Fruit fly (Drosophila melanogaster) whole organism, embryonic: ENCODE results near the gene CG6983.

Experiments
- Atf-2 ChIP-seq: fragments of 200-800 bp; sonication (Bioruptor generic); optimal IDR thresholded peaks from 2 replicates; lab custom pipeline; 2016; ENCODE audit warnings: missing biosample characterization, missing genetic modification characterization
- C15 ChIP-seq: fragments of 200-800 bp; sonication (Bioruptor generic); IDR thresholded peaks from 3 replicates; pipeline ENCODE4 v1.3.6; 2022; ENCODE audit warnings: missing biosample characterization, missing genetic modification characterization
- CG10267 ChIP-seq: fragments of 200-800 bp; sonication (Bioruptor generic); optimal IDR thresholded peaks from 2 replicates; lab custom pipeline; 2018; ENCODE audit warnings: missing biosample characterization, mild to moderate bottlenecking, missing genetic modification characterization, moderate library complexity
- CG10274 ChIP-seq: fragments of 200-800 bp; sonication (Bioruptor generic); optimal IDR thresholded peaks from 3 replicates; lab custom pipeline; 2017; ENCODE audit warnings: missing biosample characterization, mild to moderate bottlenecking, missing genetic modification characterization
- CG12071 ChIP-seq: fragments of 200-800 bp; sonication (Bioruptor generic); optimal IDR thresholded peaks from 3 replicates; lab custom pipeline; 2018; ENCODE audit warnings: missing biosample characterization, mild to moderate bottlenecking, missing genetic modification characterization
- CG12104 ChIP-seq: fragments of 200-800 bp; sonication (Bioruptor generic); optimal IDR thresholded peaks from 3 replicates; lab custom pipeline; 2016; ENCODE audit warnings: missing biosample characterization, missing genetic modification characterization
- CG1603 ChIP-seq: fragments of 200-800 bp; sonication (Bioruptor generic); optimal IDR thresholded peaks from 2 replicates; lab custom pipeline; 2019; ENCODE audit warnings: missing biosample characterization, mild to moderate bottlenecking, missing genetic modification characterization, moderate library complexity
- CG17359 ChIP-seq: fragments of 200-800 bp; sonication (Bioruptor generic); optimal IDR thresholded peaks from 3 replicates; lab custom pipeline; 2018; ENCODE audit warnings: missing biosample characterization, mild to moderate bottlenecking, missing genetic modification characterization, moderate library complexity
- CG17385 ChIP-seq: fragments of 200-800 bp; sonication (Bioruptor generic); optimal IDR thresholded peaks from 3 replicates; lab custom pipeline; 2018; ENCODE audit warnings: missing biosample characterization, mild to moderate bottlenecking, missing genetic modification characterization
- CG17802 ChIP-seq: fragments of 200-800 bp; sonication (Bioruptor generic); optimal IDR thresholded peaks from 2 replicates; lab custom pipeline; 2018; ENCODE audit warnings: missing biosample characterization, mild to moderate bottlenecking, missing genetic modification characterization, moderate library complexity
- CG2120 ChIP-seq: fragments of 200-800 bp; sonication (Bioruptor generic); optimal IDR thresholded peaks from 3 replicates; lab custom pipeline; 2016; ENCODE audit warnings: missing biosample characterization, missing genetic modification characterization
- CG31441 ChIP-seq: fragments of 200-800 bp; sonication (Bioruptor generic); IDR thresholded peaks from 2 replicates; pipeline ENCODE4 v1.3.6; 2022; ENCODE audit warnings: missing biosample characterization, missing genetic modification characterization
- CG33213 ChIP-seq: fragments of 200-800 bp; sonication (Bioruptor generic); optimal IDR thresholded peaks from 3 replicates; lab custom pipeline; 2016; ENCODE audit warnings: missing biosample characterization, missing genetic modification characterization
- CG4424 ChIP-seq: fragments of 200-800 bp; sonication (Bioruptor generic); optimal IDR thresholded peaks from 3 replicates; lab custom pipeline; 2016; ENCODE audit warnings: missing biosample characterization, missing genetic modification characterization
- CG6813 ChIP-seq: fragments of 200-800 bp; sonication (Bioruptor generic); optimal IDR thresholded peaks from 2 replicates; lab custom pipeline; 2017; ENCODE audit warnings: missing biosample characterization, missing genetic modification characterization, mild to moderate bottlenecking, moderate library complexity, missing genetic modification reagents
- CG7745 ChIP-seq: fragments of 200-800 bp; sonication (Bioruptor generic); optimal IDR thresholded peaks from 2 replicates; lab custom pipeline; 2018; ENCODE audit warnings: missing biosample characterization, mild to moderate bottlenecking, missing genetic modification characterization, moderate library complexity
- CG9437 ChIP-seq: fragments of 200-800 bp; sonication (Bioruptor generic); optimal IDR thresholded peaks from 2 replicates; lab custom pipeline; 2018; ENCODE audit warnings: missing biosample characterization, mild to moderate bottlenecking, missing genetic modification characterization
- Dip3 ChIP-seq: fragments of 200-800 bp; sonication (Bioruptor generic); optimal IDR thresholded peaks from 3 replicates; lab custom pipeline; 2016; ENCODE audit warnings: missing biosample characterization, missing genetic modification characterization
- GATAe ChIP-seq: fragments of 200-800 bp; sonication (Bioruptor generic); conservative IDR thresholded peaks from 2 replicates; pipeline ENCODE4 v1.3.6; 2022; ENCODE audit warnings: missing biosample characterization, missing genetic modification characterization
- H15 ChIP-seq: fragments of 200-800 bp; sonication (Bioruptor generic); IDR thresholded peaks from 3 replicates; pipeline ENCODE4 v1.3.6; 2022; ENCODE audit warnings: missing biosample characterization, missing genetic modification characterization
- Hand ChIP-seq: fragments of 200-800 bp; sonication (Bioruptor generic); optimal IDR thresholded peaks from 2 replicates; lab custom pipeline; 2017; ENCODE audit warnings: mild to moderate bottlenecking, missing biosample characterization, missing genetic modification reagents, missing genetic modification characterization
- MBD-R2 ChIP-seq: fragments of 200-800 bp; sonication (Bioruptor generic); IDR thresholded peaks from 2 replicates; pipeline ENCODE4 v1.3.6; 2022; ENCODE audit warnings: missing biosample characterization, missing genetic modification characterization
- Mad ChIP-seq: fragments of 200-800 bp; sonication (Bioruptor generic); optimal IDR thresholded peaks from 2 replicates; lab custom pipeline; 2016; ENCODE audit warnings: missing biosample characterization, missing genetic modification characterization
- Six4 ChIP-seq: fragments of 200-800 bp; sonication (Bioruptor generic); optimal IDR thresholded peaks from 2 replicates; lab custom pipeline; 2016; ENCODE audit warnings: missing biosample characterization, missing genetic modification characterization
- Ssrp ChIP-seq: fragments of 200-800 bp; sonication (Bioruptor generic); optimal IDR thresholded peaks from 2 replicates; lab custom pipeline; 2018; ENCODE audit warnings: missing biosample characterization, mild to moderate bottlenecking, missing genetic modification characterization, moderate library complexity
- Xrp1 ChIP-seq: fragments of 200-800 bp; sonication (Bioruptor generic); IDR thresholded peaks from 2 replicates; pipeline ENCODE4 v1.3.6; 2022; ENCODE audit warnings: missing biosample characterization, missing genetic modification characterization
- abd-A ChIP-seq: fragments of 200-800 bp; sonication (Bioruptor generic); optimal IDR thresholded peaks from 3 replicates; lab custom pipeline; 2019; ENCODE audit warnings: missing biosample characterization, mild to moderate bottlenecking, missing genetic modification characterization, moderate library complexity
- aop ChIP-seq: fragments of 200-800 bp; sonication (Bioruptor generic); IDR thresholded peaks from 2 replicates; pipeline ENCODE4 v1.3.6; 2022; ENCODE audit warnings: missing biosample characterization, missing genetic modification characterization
- ash1 ChIP-seq: fragments of 200-800 bp; sonication (Bioruptor generic); optimal IDR thresholded peaks from 2 replicates; lab custom pipeline; 2018; ENCODE audit warnings: missing biosample characterization, mild to moderate bottlenecking, missing genetic modification characterization
- bcd ChIP-seq: fragments of 200-800 bp; sonication (Bioruptor generic); optimal IDR thresholded peaks from 2 replicates; lab custom pipeline; 2017; ENCODE audit warnings: missing biosample characterization, mild to moderate bottlenecking, missing genetic modification characterization
- cato ChIP-seq: fragments of 200-800 bp; sonication (Bioruptor generic); optimal IDR thresholded peaks from 2 replicates; lab custom pipeline; 2016; ENCODE audit warnings: missing biosample characterization, missing genetic modification characterization, borderline replicate concordance
- corto ChIP-seq: fragments of 200-800 bp; sonication (Bioruptor generic); optimal IDR thresholded peaks from 2 replicates; lab custom pipeline; 2016; ENCODE audit warnings: missing biosample characterization, mild to moderate bottlenecking, missing genetic modification characterization, moderate library complexity
- dysf ChIP-seq: fragments of 200-800 bp; sonication (Bioruptor generic); IDR thresholded peaks from 3 replicates; pipeline ENCODE4 v1.3.6; 2022; ENCODE audit warnings: missing biosample characterization, missing genetic modification characterization
- fd64A ChIP-seq: fragments of 200-800 bp; sonication (Bioruptor generic); optimal IDR thresholded peaks from 3 replicates; lab custom pipeline; 2018; ENCODE audit warnings: missing biosample characterization, mild to moderate bottlenecking, missing genetic modification characterization
- grn ChIP-seq: fragments of 200-800 bp; sonication (Bioruptor generic); optimal IDR thresholded peaks from 3 replicates; lab custom pipeline; 2017; ENCODE audit warnings: missing biosample characterization, missing genetic modification characterization
- gt ChIP-seq: fragments of 200-800 bp; sonication (Bioruptor generic); IDR thresholded peaks from 2 replicates; pipeline ENCODE4 v1.3.6; 2022; ENCODE audit warnings: missing biosample characterization, missing genetic modification characterization
- hb ChIP-seq: fragments of 200-800 bp; sonication (Bioruptor generic); IDR thresholded peaks from 3 replicates; pipeline ENCODE4 v1.3.6; 2022; ENCODE audit warnings: missing biosample characterization, missing genetic modification characterization; ENCODE audit not compliant: partially characterized antibody
- knrl ChIP-seq: fragments of 200-800 bp; sonication (Bioruptor generic); IDR thresholded peaks from 3 replicates; pipeline ENCODE4 v1.3.6; 2022; ENCODE audit warnings: missing biosample characterization, missing genetic modification characterization; ENCODE audit not compliant: partially characterized antibody
- nerfin-2 ChIP-seq: fragments of 200-800 bp; sonication (Bioruptor generic); IDR thresholded peaks from 2 replicates; pipeline ENCODE4 v1.3.6; 2022; ENCODE audit warnings: missing biosample characterization, missing genetic modification characterization; ENCODE audit not compliant: partially characterized antibody
- oc ChIP-seq: fragments of 200-800 bp; sonication (Bioruptor generic); optimal IDR thresholded peaks from 2 replicates; lab custom pipeline; 2018; ENCODE audit warnings: missing biosample characterization, mild to moderate bottlenecking, missing genetic modification characterization, moderate library complexity
- pros ChIP-seq: fragments of 200-800 bp; sonication (Bioruptor generic); optimal IDR thresholded peaks from 3 replicates; lab custom pipeline; 2019; ENCODE audit warnings: missing biosample characterization, mild to moderate bottlenecking, missing genetic modification characterization, moderate library complexity
- salm ChIP-seq: fragments of 200-800 bp; sonication (Bioruptor generic); optimal IDR thresholded peaks from 2 replicates; lab custom pipeline; 2018; ENCODE audit warnings: missing biosample characterization, mild to moderate bottlenecking, missing genetic modification characterization
- sens-2 ChIP-seq: fragments of 200-800 bp; sonication (Bioruptor generic); IDR thresholded peaks from 2 replicates; pipeline ENCODE4 v1.3.6; 2022; ENCODE audit warnings: missing biosample characterization, missing genetic modification characterization
- sisA ChIP-seq: fragments of 200-800 bp; sonication (Bioruptor generic); IDR thresholded peaks from 2 replicates; pipeline ENCODE4 v1.3.6; 2022; ENCODE audit warnings: missing biosample characterization, missing genetic modification characterization
- slou ChIP-seq: fragments of 200-800 bp; sonication (Bioruptor generic); optimal IDR thresholded peaks from 3 replicates; lab custom pipeline; 2016; ENCODE audit warnings: missing biosample characterization, missing genetic modification characterization
- ssp ChIP-seq: fragments of 200-800 bp; sonication (Bioruptor generic); IDR thresholded peaks from 2 replicates; pipeline ENCODE4 v1.3.6; 2022; ENCODE audit warnings: missing biosample characterization, missing genetic modification characterization
- sug ChIP-seq: fragments of 200-800 bp; optimal IDR thresholded peaks from 2 replicates; lab custom pipeline; 2019; ENCODE audit warnings: missing biosample characterization, mild to moderate bottlenecking, missing genetic modification characterization, moderate library complexity

Gene CG6983

DNA sequence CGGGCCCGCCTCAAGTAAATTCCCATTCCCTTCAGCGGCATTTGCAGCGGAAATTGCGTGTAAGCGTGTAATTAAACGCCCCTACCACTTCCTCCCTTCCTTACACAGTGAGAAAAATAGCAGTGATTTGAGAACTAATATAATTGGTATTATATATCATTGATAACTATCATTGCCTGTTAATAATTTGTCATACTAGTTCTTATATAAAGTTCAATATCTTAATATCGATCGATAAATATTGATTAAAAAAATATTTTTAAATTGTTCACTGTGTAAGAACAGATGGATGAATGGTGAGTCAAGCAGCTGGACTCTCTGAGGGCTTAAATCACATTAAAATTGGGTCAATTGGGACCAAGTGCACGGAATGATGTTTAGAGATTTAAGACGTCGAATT lies 4.2 kb downstream of the CG6983 start (continued):
- TF ChIP-seq ash1 (GFP tag; lab: Kevin White, UChicago) = no peak
- no peak for TF ChIP-seq knrl (GFP tag; lab: Robert Waterston, UW)
- peak; percentile 33 for TF ChIP-seq CG10267 (tag; lab: Kevin White, UChicago)
- peak; percentile 62 for TF ChIP-seq CG4424 (GFP tag; lab: Kevin White, UChicago)
- TF ChIP-seq CG12104 (GFP tag; lab: Kevin White, UChicago) = no peak
- TF ChIP-seq Ssrp (tag; lab: Kevin White, UChicago) = peak; percentile 8
- TF ChIP-seq Six4 = no peak
- peak; percentile 69; the same call in 1 of the 2 replicates for TF ChIP-seq Xrp1 (GFP tag; lab: Robert Waterston, UW)
- no peak for TF ChIP-seq hb
- no peak for TF ChIP-seq CG7745 (tag; lab: Kevin White, UChicago)
- TF ChIP-seq CG9437 = no peak
- no peak for TF ChIP-seq GATAe (GFP tag; lab: Robert Waterston, UW)
- no peak for TF ChIP-seq fd64A (GFP tag; lab: Kevin White, UChicago)
- no peak for TF ChIP-seq corto (GFP tag; lab: Kevin White, UChicago)

DNA sequence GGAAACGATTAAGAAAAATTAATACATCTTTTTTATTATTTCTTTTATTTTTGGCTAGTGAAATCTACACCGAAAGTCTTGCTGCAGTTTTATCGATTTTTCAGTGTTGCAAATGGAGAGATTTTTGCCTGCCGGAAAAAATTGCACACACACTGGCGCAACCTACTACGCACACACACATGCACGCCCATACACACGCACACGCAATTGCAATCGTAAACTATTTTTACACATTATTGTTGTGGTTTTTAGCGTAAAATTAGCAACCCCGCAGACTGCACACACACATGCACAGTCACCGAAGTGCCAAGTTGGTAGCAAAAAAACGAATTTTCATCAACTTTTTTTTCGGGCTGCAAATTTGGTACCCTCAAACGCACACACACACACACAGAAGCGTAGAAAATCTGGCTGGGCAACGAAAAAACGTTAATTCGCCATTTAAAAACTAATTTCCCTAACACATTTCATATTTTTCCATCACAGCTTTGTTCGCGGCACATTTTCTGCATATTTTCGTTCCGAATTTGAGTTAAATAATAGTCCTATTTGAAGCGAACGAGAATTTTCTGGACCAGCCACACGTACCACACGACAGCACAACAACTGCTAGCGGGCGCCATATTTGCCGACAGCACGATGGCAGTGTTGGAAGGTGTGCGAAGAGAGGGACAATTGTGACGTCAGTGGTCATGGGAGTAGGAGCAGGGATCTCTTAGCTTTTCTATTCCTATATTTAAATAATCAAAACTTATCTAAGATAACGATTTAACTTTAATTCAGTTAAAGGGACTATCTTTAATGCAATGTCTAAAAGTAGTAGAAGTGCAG lies 7.2 kb downstream of the CG6983 start, which contains the start of gene Unr:
Unr (minus strand) TSS at position 637 of the 831 bp plus-strand sequence.
- TF ChIP-seq sisA (peak; percentile 78), CG31441 (peak; percentile 73), CG17802 (tag; lab: Kevin White, UChicago) (no peak), MBD-R2 (GFP tag; lab: Robert Waterston, UW) (peak; percentile 77), Mad (GFP tag; lab: Kevin White, UChicago) (peak; percentile 83), CG33213 (GFP tag; lab: Kevin White, UChicago) (peak; percentile 64), aop (GFP tag; lab: Robert Waterston, UW) (no peak), Dip3 (peak; percentile 84), pros (GFP tag; lab: Kevin White, UChicago) (no peak), salm (tag; lab: Kevin White, UChicago) (peak; percentile 16), gt (GFP tag; lab: Robert Waterston, UW) (no peak; the same call in 1 of the 2 replicates), oc (tag; lab: Kevin White, UChicago) (peak; percentile 64), slou (GFP tag; lab: Kevin White, UChicago) (peak; percentile 69), C15 (GFP tag; lab: Robert Waterston, UW) (peak; percentile 64; the same call in 2 of the 3 replicates), ssp (peak; percentile 50; the same call in 1 of the 2 replicates), CG17359 (peak; percentile 78), grn (GFP tag; lab: Kevin White, UChicago) (peak; percentile 21), CG6813 (peak; percentile 76), Hand (GFP tag; lab: Kevin White, UChicago) (no peak), CG12071 (no peak), abd-A (tag; lab: Kevin White, UChicago) (no peak), fd64A (GFP tag; lab: Kevin White, UChicago) (no peak), CG10274 (no peak), bcd (peak; percentile 75), H15 (GFP tag; lab: Robert Waterston, UW) (peak; percentile 50; the same call in 1 of the 3 replicates), nerfin-2 (GFP tag; lab: Robert Waterston, UW) (no peak), sug (tag; lab: Kevin White, UChicago) (peak; percentile 70), CG1603 (tag; lab: Kevin White, UChicago) (peak; percentile 83), Atf-2 (peak; percentile 73), CG17385 (GFP tag; lab: Kevin White, UChicago) (peak; percentile 79), dysf (GFP tag; lab: Robert Waterston, UW) (peak; percentile 81), CG12104 (GFP tag; lab: Kevin White, UChicago) (no peak), sens-2 (peak; percentile 82; the same call in 1 of the 2 replicates), cato (GFP tag; lab: Kevin White, UChicago) (peak; percentile 48), CG2120 (GFP tag; lab: Kevin White, UChicago) (peak; percentile 92)
